Worm (Caenorhabditis elegans): ENCODE results near the gene dvc-1.

Gene dvc-1

ce11 chrV:11209452-11210188 is 29.5 kb downstream of the dvc-1 start:
- TF ChIP-seq unc-62 (GFP tag; optimal IDR thresholded peaks at IDR 0.05) = no peak

ce11 chrV:11206467-11206866 is 32.7 kb downstream of the dvc-1 start:
- TF ChIP-seq unc-62 (GFP tag; optimal IDR thresholded peaks at IDR 0.05) = no peak

- no peak for TF ChIP-seq unc-62 (GFP tag; optimal IDR thresholded peaks at IDR 0.05)
These were observed 34.7 kb downstream of the dvc-1 start for ce11 chrV:11204452-11204851.

- TF ChIP-seq unc-62 (GFP tag; optimal IDR thresholded peaks at IDR 0.05) = no peak
These were observed 37.1 kb downstream of the dvc-1 start, which contains the start of gene K10D6.4 for ce11 chrV:11201826-11202565. TSS of gene K10D6.4 (plus strand) at chrV:11201925.

DNA sequence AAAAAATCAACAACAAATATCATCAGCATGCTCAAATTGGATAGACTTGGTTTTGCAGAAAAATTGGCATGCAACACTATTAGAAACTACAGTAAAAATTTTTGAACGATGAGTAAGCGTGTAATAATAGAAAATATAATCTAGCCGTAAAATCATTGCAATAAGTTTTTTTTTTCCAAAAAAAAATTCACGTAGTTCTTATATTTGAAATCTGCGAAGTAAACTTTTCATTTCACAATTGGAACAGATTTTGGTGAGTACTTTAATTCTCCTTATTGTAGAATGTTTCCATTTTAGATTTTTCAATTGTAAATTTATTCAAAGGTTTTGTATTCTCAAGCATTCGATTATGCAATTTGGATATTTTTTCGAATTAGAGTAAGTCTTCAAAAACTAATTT is 38.8 kb downstream of the dvc-1 start, which contains the start of gene K10D6.3:
K10D6.3 (plus strand) TSS at position 301 of the 400 bp plus-strand sequence.
- no peak for TF ChIP-seq unc-62 (GFP tag; optimal IDR thresholded peaks at IDR 0.05)

DNA sequence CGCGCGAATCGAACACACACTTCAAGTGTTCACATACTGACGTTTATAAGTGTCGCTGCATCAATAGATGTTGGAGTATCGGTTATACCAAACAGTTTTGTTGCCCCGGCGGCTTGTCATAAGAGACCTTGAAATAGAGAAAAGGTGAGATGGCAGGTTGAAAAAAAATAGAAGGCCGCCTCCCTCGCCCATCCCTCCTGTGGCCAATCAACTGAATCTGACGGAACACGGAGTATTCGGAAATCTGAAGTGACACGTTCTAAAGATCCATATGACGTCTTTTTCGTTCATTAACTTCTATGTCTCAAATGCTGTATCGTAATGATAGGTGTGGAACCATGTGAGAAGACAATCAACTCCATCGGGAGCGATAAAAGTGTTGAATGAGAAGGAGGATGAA is 39.6 kb downstream of the dvc-1 start:
- TF ChIP-seq unc-62 (GFP tag; optimal IDR thresholded peaks at IDR 0.05) = no peak

DNA sequence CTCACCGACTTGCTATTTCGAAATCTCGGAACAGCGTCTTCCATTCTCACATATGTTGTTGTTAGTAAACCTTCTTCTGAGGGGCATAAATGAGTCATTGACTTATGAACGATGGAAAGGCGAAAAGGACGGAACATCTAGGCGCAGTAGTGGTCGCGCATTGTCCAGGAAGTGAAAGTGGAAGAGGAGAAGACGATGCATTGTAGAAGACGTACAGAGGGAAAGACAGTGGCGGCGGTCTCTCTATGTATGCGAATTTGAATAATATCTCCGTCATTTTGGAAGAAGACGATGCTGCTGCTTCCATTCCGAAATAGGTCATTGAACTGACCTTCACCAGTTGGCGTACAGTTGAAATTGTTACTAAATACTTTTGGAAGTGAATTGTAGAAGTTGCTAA is 41.0 kb downstream of the dvc-1 start:
- TF ChIP-seq unc-62 (GFP tag; optimal IDR thresholded peaks at IDR 0.05) = no peak

ce11 chrV:11196631-11197258 is 42.4 kb downstream of the dvc-1 start:
- TF ChIP-seq unc-62 (GFP tag; optimal IDR thresholded peaks at IDR 0.05) = no peak

DNA sequence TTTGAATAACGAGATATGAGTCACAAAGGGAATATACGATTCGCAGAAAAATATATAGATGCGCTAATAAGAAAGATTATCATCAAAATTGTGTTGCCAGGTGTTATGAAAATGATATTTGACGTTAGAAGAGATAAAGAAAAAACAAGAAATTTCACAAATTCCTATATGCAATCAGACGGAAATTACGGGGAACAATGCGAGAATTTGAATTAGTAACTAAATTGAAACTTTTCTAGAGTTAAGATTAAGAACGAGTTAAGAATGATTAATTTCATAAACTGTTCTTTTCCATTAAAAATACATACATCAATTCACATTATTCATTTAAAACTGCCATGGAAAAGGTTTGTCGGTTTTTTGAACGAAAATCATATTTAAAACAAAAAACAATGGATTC is 43.0 kb downstream of the dvc-1 start, which contains the start of gene clc-6:
clc-6 (minus strand) TSS at position 101 of the 400 bp plus-strand sequence.
- TF ChIP-seq unc-62 (GFP tag; optimal IDR thresholded peaks at IDR 0.05) = no peak

- no peak for TF ChIP-seq unc-62 (GFP tag; optimal IDR thresholded peaks at IDR 0.05)
These were observed 48.1 kb downstream of the dvc-1 start, which contains the start of gene lgc-49 for ce11 chrV:11190983-11191382. TSS of gene lgc-49 (plus strand) at chrV:11191283.
